Worm (Caenorhabditis elegans) whole organism, L1 larva: Measurements from ENCODE around the gene F44A6.3.

Experiments
- blmp-1 ChIP-seq: fragments of 150-350 bp; optimal IDR thresholded peaks from 2 replicates; lab custom pipeline; 2014; ENCODE audit warnings: missing biosample characterization, missing genetic modification characterization
- dsc-1 ChIP-seq: sonication (generic microtip); optimal IDR thresholded peaks from 2 replicates; lab custom pipeline; 2016; ENCODE audit warnings: mild to moderate bottlenecking, missing genetic modification characterization, missing compliant biosample characterization
- efl-3 ChIP-seq: fragments of 200-800 bp; sonication (Bioruptor generic); optimal IDR thresholded peaks from 2 replicates; lab custom pipeline; 2018; ENCODE audit warnings: mild to moderate bottlenecking, missing genetic modification characterization, missing compliant biosample characterization
- egl-27 ChIP-seq, 2 experiments: fragments of 150-350 bp in 1 of 2; sonication (generic microtip); optimal IDR thresholded peaks; 3 replicates each; lab custom pipeline; 2017 to 2018; ENCODE audit warnings: missing biosample characterization in 2 of 2, missing genetic modification characterization in 2 of 2, missing genetic modification reagents in 2 of 2
- elt-3 ChIP-seq, 6 experiments: fragments of 150-350 bp in 1 of 6; sonication (generic microtip); optimal IDR thresholded peaks; 2 replicates each; lab custom pipeline; 2017 to 2018; ENCODE audit warnings: missing biosample characterization in 6 of 6, missing genetic modification characterization in 6 of 6, inconsistent platforms in 1 of 6
- ets-5 ChIP-seq: fragments of 200-800 bp; sonication (Bioruptor generic); IDR thresholded peaks from 2 replicates; pipeline ENCODE4 v1.3.6; 2022; ENCODE audit warnings: missing genetic modification characterization, missing compliant biosample characterization
- fkh-10 ChIP-seq: sonication (generic microtip); optimal IDR thresholded peaks from 2 replicates; lab custom pipeline; 2017; ENCODE audit warnings: missing biosample characterization, missing genetic modification reagents, missing genetic modification characterization
- fkh-4 ChIP-seq: sonication (generic microtip); optimal IDR thresholded peaks from 2 replicates; lab custom pipeline; 2016; ENCODE audit warnings: missing compliant biosample characterization, missing genetic modification characterization, borderline replicate concordance
- fos-1 ChIP-seq: fragments of 150-350 bp; optimal IDR thresholded peaks from 2 replicates; lab custom pipeline; 2014; ENCODE audit warnings: missing biosample characterization, missing genetic modification characterization
- hlh-17 ChIP-seq: fragments of 200-800 bp; sonication (Bioruptor generic); optimal IDR thresholded peaks from 2 replicates; lab custom pipeline; 2018; ENCODE audit warnings: missing genetic modification characterization, mild to moderate bottlenecking, missing compliant biosample characterization, moderate library complexity, borderline replicate concordance
- irx-1 ChIP-seq: sonication (generic microtip); optimal IDR thresholded peaks from 2 replicates; lab custom pipeline; 2016; ENCODE audit warnings: missing genetic modification characterization, missing compliant biosample characterization
- lin-14 ChIP-seq: fragments of 200-800 bp; sonication (Bioruptor generic); optimal IDR thresholded peaks from 2 replicates; lab custom pipeline; 2018; ENCODE audit warnings: mild to moderate bottlenecking, missing genetic modification characterization, moderate library complexity, missing compliant biosample characterization
- lin-35 ChIP-seq, 2 experiments: fragments of 150-350 bp; optimal IDR thresholded peaks; 2 replicates each; lab custom pipeline; 2014; ENCODE audit warnings: missing biosample characterization in 2 of 2, missing genetic modification characterization in 2 of 2, missing genetic modification reagents in 2 of 2
- lin-39 ChIP-seq: fragments of 150-350 bp; optimal IDR thresholded peaks from 2 replicates; lab custom pipeline; 2014; ENCODE audit warnings: missing biosample characterization, missing genetic modification reagents, missing genetic modification characterization
- lsy-2 ChIP-seq, 2 experiments: fragments of 150-350 bp; optimal IDR thresholded peaks; 2 replicates each; lab custom pipeline; 2014; ENCODE audit warnings: missing biosample characterization in 2 of 2, missing genetic modification characterization in 2 of 2
- mdl-1 ChIP-seq, 2 experiments: fragments of 150-350 bp; optimal IDR thresholded peaks; 2 replicates each; lab custom pipeline; 2014 to 2017; ENCODE audit warnings: missing biosample characterization in 2 of 2, missing genetic modification characterization in 2 of 2, inconsistent platforms in 1 of 2
- mep-1 ChIP-seq: fragments of 150-350 bp; optimal IDR thresholded peaks from 2 replicates; lab custom pipeline; 2014; ENCODE audit warnings: missing biosample characterization, missing genetic modification characterization
- nhr-20 ChIP-seq: sonication (generic microtip); optimal IDR thresholded peaks from 2 replicates; lab custom pipeline; 2016; ENCODE audit warnings: mild to moderate bottlenecking, missing genetic modification characterization, missing compliant biosample characterization
- nhr-71 ChIP-seq: sonication (generic microtip); optimal IDR thresholded peaks from 2 replicates; lab custom pipeline; 2016; ENCODE audit warnings: mild to moderate bottlenecking, missing genetic modification characterization, moderate library complexity, missing compliant biosample characterization
- nhr-77 ChIP-seq: fragments of 150-350 bp; optimal IDR thresholded peaks from 2 replicates; lab custom pipeline; 2014; ENCODE audit warnings: missing biosample characterization, missing genetic modification characterization
- nhr-85 ChIP-seq: sonication (generic microtip); peaks from one replicate; lab custom pipeline; 2016; ENCODE audit warnings: missing genetic modification characterization, inconsistent platforms, missing compliant biosample characterization
- pag-3 ChIP-seq: sonication (generic microtip); optimal IDR thresholded peaks from 2 replicates; lab custom pipeline; 2017; ENCODE audit warnings: missing genetic modification characterization, mild to moderate bottlenecking, missing compliant biosample characterization, antibody characterized with exemption, borderline replicate concordance; ENCODE audit not compliant: insufficient read depth
- rnt-1 ChIP-seq: sonication (generic microtip); optimal IDR thresholded peaks from 2 replicates; lab custom pipeline; 2016; ENCODE audit warnings: mild to moderate bottlenecking, missing genetic modification characterization, moderate library complexity, missing compliant biosample characterization
- skn-1 ChIP-seq: fragments of 150-350 bp; optimal IDR thresholded peaks from 2 replicates; lab custom pipeline; 2014; ENCODE audit warnings: missing biosample characterization, missing genetic modification characterization
- snu-23 ChIP-seq: sonication (generic microtip); optimal IDR thresholded peaks from 2 replicates; lab custom pipeline; 2016; ENCODE audit warnings: missing genetic modification characterization, missing compliant biosample characterization
- sptf-1 ChIP-seq: fragments of 150-350 bp; optimal IDR thresholded peaks from 2 replicates; lab custom pipeline; 2014; ENCODE audit warnings: missing biosample characterization, missing genetic modification characterization
- unc-62 ChIP-seq: fragments of 150-350 bp; optimal IDR thresholded peaks from 2 replicates; lab custom pipeline; 2014; ENCODE audit warnings: missing biosample characterization, missing genetic modification reagents, missing genetic modification characterization
- xbp-1 ChIP-seq: sonication (generic microtip); optimal IDR thresholded peaks from 2 replicates; lab custom pipeline; 2016; ENCODE audit warnings: missing genetic modification characterization, missing compliant biosample characterization
- ztf-11 ChIP-seq, 2 experiments: sonication (generic microtip); optimal IDR thresholded peaks; 2 replicates each; lab custom pipeline; 2016 to 2017; ENCODE audit warnings: missing genetic modification characterization in 2 of 2, missing biosample characterization in 1 of 2, missing compliant biosample characterization in 1 of 2

The F44A6.3 gene

DNA sequence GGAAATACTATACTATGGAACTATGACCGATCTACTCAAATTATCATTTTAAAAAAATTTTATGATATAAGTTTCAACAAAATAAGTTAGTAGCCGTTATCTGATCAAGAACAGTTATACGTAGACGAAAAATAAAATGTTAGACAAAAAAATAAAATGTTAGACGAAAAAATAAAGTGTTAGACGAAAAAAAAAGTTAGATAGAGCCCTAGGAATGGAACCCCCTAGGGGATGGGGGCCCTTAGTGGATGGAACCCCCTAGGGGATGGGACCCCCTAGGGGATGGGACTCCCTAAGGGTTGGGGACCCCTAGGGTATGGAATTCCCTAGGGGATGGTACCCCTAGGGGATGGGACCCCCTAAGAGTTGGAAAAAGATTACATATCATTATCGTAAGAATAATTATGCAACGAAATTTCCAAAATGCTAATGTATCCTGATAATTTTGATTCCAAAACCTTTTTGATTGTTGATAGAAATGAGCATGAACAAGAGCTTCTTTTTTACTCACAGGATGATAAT, 6.7 kb downstream of the F44A6.3 start:
- TF ChIP-seq efl-3 (GFP tag; lab: Kevin White, UChicago) = no peak
- no peak for TF ChIP-seq blmp-1 (tag; lab: Kevin White, UChicago)
- TF ChIP-seq fkh-4 = no peak
- no peak for TF ChIP-seq nhr-77 (tag; lab: Kevin White, UChicago)
- TF ChIP-seq sptf-1 (tag; lab: Kevin White, UChicago) = no peak
- no peak for TF ChIP-seq nhr-85 (tag; lab: Kevin White, UChicago)
- no peak for TF ChIP-seq xbp-1 (tag; lab: Kevin White, UChicago)
- no peak for TF ChIP-seq pag-3 (tag; lab: Kevin White, UChicago)
- TF ChIP-seq unc-62 (GFP tag; lab: Kevin White, UChicago) = no peak
- no peak for TF ChIP-seq lsy-2 (tag; optimal IDR thresholded peaks at IDR 0.05; lab: Kevin White, UChicago)
- TF ChIP-seq lin-39 (tag; lab: Kevin White, UChicago) = no peak
- no peak for TF ChIP-seq mep-1

DNA sequence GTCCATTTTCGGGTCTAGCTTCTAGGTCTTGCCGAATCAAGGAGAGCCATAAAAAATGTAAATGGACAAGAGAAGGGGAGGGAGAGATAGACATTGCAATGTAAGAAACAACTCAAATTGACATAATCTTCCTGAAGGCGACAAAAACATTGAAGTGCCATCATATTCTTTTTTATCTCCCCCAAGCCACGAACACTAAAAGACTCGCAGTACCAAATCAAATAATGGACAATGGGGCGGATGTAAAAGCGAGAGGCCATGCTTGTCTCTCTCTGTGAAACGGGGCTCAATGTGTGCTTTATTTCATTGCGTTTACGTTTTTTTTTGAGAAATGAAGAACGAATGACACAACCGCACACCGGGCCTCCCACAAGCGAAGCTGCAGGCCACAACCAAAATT, 13.3 kb downstream of the F44A6.3 start:
- no peak for TF ChIP-seq nhr-71 (tag; lab: Kevin White, UChicago)
- peak; percentile 52 for TF ChIP-seq fkh-10 (GFP tag; lab: Kevin White, UChicago)
- peak; percentile 22 for TF ChIP-seq lin-14 (GFP tag; lab: Kevin White, UChicago)
- TF ChIP-seq egl-27 (tag; optimal IDR thresholded peaks at IDR 0.05; lab: Kevin White, UChicago) = no peak

DNA sequence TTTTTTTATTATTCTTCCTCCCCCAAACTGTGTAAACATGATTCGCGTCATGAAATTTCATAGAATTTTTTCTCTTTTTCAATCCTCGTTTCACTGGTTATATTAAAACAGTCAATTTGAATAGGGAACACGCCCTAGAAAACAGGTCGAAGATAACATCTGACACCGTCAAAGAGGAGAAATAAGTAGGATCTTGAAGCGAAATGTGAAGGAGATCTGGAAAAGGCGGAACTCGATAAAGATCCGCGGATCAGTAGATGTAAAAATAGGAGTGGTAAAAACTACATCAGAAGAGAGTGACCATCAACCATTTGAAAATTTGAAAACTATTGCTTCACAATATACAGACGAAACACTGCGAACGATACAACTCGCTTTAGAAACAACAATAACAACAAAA, 14.6 kb downstream of the F44A6.3 start:
- TF ChIP-seq ets-5 = no peak
- peak; percentile 13 for TF ChIP-seq blmp-1 (tag; lab: Kevin White, UChicago)
- TF ChIP-seq, all 84 proteins: peak for 1

DNA sequence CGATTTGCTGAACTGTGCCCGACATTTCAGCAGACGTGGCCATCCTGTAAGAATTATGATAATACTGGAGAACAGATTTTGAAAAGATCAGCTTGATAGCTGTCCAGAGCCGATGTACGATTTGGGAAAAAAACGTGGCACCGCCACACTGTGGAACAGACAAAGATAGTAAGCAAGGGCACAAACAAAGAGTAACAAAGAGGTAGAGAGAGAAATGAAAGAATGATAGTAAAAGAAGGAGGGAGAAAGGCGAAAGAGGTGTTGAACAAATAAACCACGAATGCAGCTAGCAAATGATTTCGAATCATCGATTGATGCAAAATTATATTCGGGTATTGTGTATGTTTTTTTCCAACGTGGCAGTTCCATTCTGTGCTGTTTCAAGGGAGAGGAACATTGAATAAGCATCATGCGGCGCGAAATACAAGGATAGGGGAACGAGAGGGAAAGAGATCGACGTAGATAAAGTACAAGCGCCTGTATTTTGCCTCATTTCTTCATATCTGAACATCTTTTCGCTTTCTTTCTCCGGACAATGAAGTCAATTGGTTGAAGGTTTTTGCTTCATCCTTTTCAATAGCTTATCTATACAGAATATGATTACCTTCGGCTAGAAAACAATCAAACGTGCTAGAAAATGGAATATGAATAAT, 15.7 kb downstream of the F44A6.3 start, which contains the start of gene C14H10.3:
C14H10.3 (minus strand) TSS at position 44 of the 653 bp plus-strand sequence.
- no peak for TF ChIP-seq mdl-1 (tag; optimal IDR thresholded peaks at IDR 0.05; lab: Kevin White, UChicago)
- TF ChIP-seq nhr-85 (tag; lab: Kevin White, UChicago) = no peak
- TF ChIP-seq blmp-1 (tag; lab: Kevin White, UChicago) = peak; percentile 83
- no peak for TF ChIP-seq ztf-11 (tag; optimal IDR thresholded peaks at IDR 0.05; lab: Kevin White, UChicago)
- peak; percentile 5 for TF ChIP-seq lin-14 (GFP tag; lab: Kevin White, UChicago)
- TF ChIP-seq, all 84 proteins: peak for 2

DNA sequence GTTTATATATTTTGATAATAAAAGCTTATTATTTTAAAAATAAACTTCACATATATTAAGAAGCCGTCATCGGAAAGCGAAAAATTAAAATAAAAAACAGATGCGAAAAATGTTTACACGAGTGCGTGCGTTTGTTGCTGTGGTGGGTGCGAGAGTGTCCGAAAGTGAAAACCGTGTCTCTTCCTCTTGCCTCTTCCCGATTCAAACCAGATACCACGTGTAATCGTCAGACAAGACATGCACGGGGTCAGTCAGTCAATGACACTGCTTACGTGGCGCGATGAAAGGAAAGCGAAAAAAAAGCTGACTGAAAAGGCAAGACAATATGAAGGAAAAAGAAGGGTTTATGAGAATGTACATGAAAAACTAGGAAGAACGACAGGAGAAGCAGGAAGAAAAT, 18.3 kb downstream of the F44A6.3 start:
- TF ChIP-seq skn-1 (tag; lab: Kevin White, UChicago) (no peak), irx-1 (tag; lab: Kevin White, UChicago) (no peak), unc-62 (GFP tag; lab: Kevin White, UChicago) (no peak), lin-35 (GFP tag; optimal IDR thresholded peaks at IDR 0.05; lab: Kevin White, UChicago) (peak in 1 of 2 experiments; percentile 26), dsc-1 (tag; lab: Kevin White, UChicago) (peak; percentile 79), nhr-20 (peak; percentile 1), nhr-85 (tag; lab: Kevin White, UChicago) (peak; percentile 69), mdl-1 (tag; optimal IDR thresholded peaks at IDR 0.05; lab: Kevin White, UChicago) (peak in 1 of 2 experiments; percentile 63), snu-23 (GFP tag; lab: Kevin White, UChicago) (peak; percentile 34), elt-3 (tag; optimal IDR thresholded peaks at IDR 0.05; lab: Kevin White, UChicago) (peak in 1 of 6 experiments; percentile 18), lin-39 (tag; lab: Kevin White, UChicago) (no peak), nhr-71 (tag; lab: Kevin White, UChicago) (peak; percentile 5), mep-1 (peak; percentile 41), rnt-1 (tag; lab: Kevin White, UChicago) (no peak), ztf-11 (tag; optimal IDR thresholded peaks at IDR 0.05; lab: Kevin White, UChicago) (no peak), fos-1 (tag; lab: Kevin White, UChicago) (no peak), lsy-2 (tag; optimal IDR thresholded peaks at IDR 0.05; lab: Kevin White, UChicago) (no peak), blmp-1 (tag; lab: Kevin White, UChicago) (peak; percentile 99), lin-14 (GFP tag; lab: Kevin White, UChicago) (peak; percentile 71), ets-5 (no peak), hlh-17 (GFP tag; lab: Kevin White, UChicago) (no peak)
